Worm (Caenorhabditis elegans) whole organism, mixed stage, embryonic: Measurements from ENCODE around the gene cutl-2.

Experiments
- ces-1 ChIP-seq: fragments of 150-350 bp; optimal IDR thresholded peaks from 2 replicates; lab custom pipeline; 2014; ENCODE audit warnings: missing biosample characterization, missing genetic modification reagents, missing genetic modification characterization
- mep-1 ChIP-seq: fragments of 150-350 bp; optimal IDR thresholded peaks from 2 replicates; lab custom pipeline; 2017; ENCODE audit warnings: missing biosample characterization, missing genetic modification reagents, missing genetic modification characterization, inconsistent platforms
- nhr-237 ChIP-seq: fragments of 150-350 bp; optimal IDR thresholded peaks from 2 replicates; lab custom pipeline; 2014; ENCODE audit warnings: missing biosample characterization, missing genetic modification characterization
- nhr-28 ChIP-seq: fragments of 150-350 bp; optimal IDR thresholded peaks from 2 replicates; lab custom pipeline; 2014; ENCODE audit warnings: missing biosample characterization, missing genetic modification characterization
- nhr-76 ChIP-seq: sonication (generic microtip); optimal IDR thresholded peaks from 2 replicates; lab custom pipeline; 2017; ENCODE audit warnings: missing biosample characterization, missing genetic modification characterization
- sem-2 ChIP-seq: fragments of 200-800 bp; sonication (Bioruptor generic); optimal IDR thresholded peaks from 2 replicates; lab custom pipeline; 2018; ENCODE audit warnings: mild to moderate bottlenecking, missing genetic modification characterization, missing compliant biosample characterization
- unc-39 ChIP-seq: fragments of 150-350 bp; optimal IDR thresholded peaks from 2 replicates; lab custom pipeline; 2014; ENCODE audit warnings: missing biosample characterization, missing genetic modification characterization
- unc-62 ChIP-seq: fragments of 150-350 bp; optimal IDR thresholded peaks from 2 replicates; lab custom pipeline; 2014; ENCODE audit warnings: missing biosample characterization, missing genetic modification reagents, missing genetic modification characterization

ce11 chrII:9677470-9677869, 47.0 kb downstream of the cutl-2 start:
- TF ChIP-seq ces-1 (GFP tag; lab: Kevin White, UChicago), result no peak
- no peak for TF ChIP-seq nhr-76 (tag; lab: Kevin White, UChicago)
- TF ChIP-seq unc-39 (tag; lab: Kevin White, UChicago), result no peak
- TF ChIP-seq mep-1 (tag; lab: Kevin White, UChicago), result no peak
- no peak for TF ChIP-seq unc-62 (GFP tag; lab: Kevin White, UChicago)
- no peak for TF ChIP-seq sem-2
- no peak for TF ChIP-seq nhr-28
- TF ChIP-seq nhr-237 (tag; lab: Kevin White, UChicago), result no peak
